Worm (Caenorhabditis elegans): Measurements from ENCODE around the gene arl-1.
A peak's percentile ranks its signal among the peaks of the same experiment; 100 is the strongest.

The arl-1 gene

DNA sequence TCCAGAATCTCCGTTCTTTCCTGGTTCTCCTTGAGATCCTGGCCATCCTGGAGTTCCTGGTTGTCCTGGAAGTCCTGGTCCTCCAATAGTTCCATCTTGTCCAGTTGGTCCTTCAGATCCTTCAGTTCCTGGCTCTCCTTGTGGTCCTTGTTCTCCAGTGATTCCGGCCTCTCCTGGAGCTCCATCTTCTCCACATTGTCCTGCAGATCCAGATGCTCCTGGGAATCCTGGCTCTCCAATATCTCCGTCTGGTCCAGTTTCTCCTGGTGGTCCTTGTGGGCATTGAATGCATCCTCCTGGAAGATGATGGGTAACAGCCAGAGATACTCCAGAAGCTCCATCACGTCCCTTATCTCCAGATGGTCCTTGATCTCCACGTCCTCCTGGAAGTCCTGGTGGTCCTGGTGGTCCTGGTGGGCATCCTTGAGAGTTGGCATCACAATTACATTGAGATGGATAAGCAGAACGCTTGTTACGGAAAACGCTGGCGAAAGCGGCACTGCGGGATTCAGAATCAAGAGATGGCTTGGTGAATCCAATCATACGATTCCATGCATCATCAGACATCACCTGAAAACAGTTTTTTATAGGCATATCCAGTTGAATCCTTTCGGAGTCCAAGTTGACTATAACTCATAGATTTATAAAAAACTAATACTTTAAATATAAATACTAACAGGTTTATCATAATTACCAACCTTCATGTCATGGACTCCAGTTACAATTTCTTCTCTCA lies 13.4 kb upstream of the arl-1 start (continued):
- TF ChIP-seq unc-130 (GFP tag; optimal IDR thresholded peaks at IDR 0.05) (no peak), F33H1.4 (GFP tag; IDR thresholded peaks at IDR 0.05) (no peak), zim-3 (tag; optimal IDR thresholded peaks at IDR 0.05) (no peak)

ce11 chrII:8569038-8569977 lies 12.5 kb upstream of the arl-1 start, which contains the start of the genes col-38 and rpl-5:
Gene col-38 (minus strand): TSS chrII:8569088.
Gene rpl-5 (plus strand): TSS chrII:8569927.
- no peak for TF ChIP-seq Y67H2A.10 (GFP tag; conservative IDR thresholded peaks at IDR 0.05)
- TF ChIP-seq madf-10 (tag; optimal IDR thresholded peaks at IDR 0.05) = peak; percentile 30
- TF ChIP-seq cebp-1 (GFP tag; IDR thresholded peaks at IDR 0.05) = peak; percentile 25; the same call in 1 of the 2 replicates
- TF ChIP-seq cebp-1 (tag; optimal IDR thresholded peaks at IDR 0.05) = peak; percentile 72
- no peak for TF ChIP-seq tbx-9 (tag; optimal IDR thresholded peaks at IDR 0.05; ENCODE audit: borderline replicate concordance)
- TF ChIP-seq F57A8.1 (GFP tag; optimal IDR thresholded peaks at IDR 0.05) = no peak
- TF ChIP-seq hmg-1.2 (GFP tag; IDR thresholded peaks at IDR 0.05) = peak; percentile 62
- TF ChIP-seq bed-2 (GFP tag; IDR thresholded peaks at IDR 0.05) = no peak
- TF ChIP-seq repo-1 (tag; optimal IDR thresholded peaks at IDR 0.05) = no peak
- no peak for TF ChIP-seq C17E4.6 (GFP tag; IDR thresholded peaks at IDR 0.05)
- TF ChIP-seq madf-8 (GFP tag; conservative IDR thresholded peaks at IDR 0.05) = peak; percentile 65
- TF ChIP-seq attf-5 (GFP tag; optimal IDR thresholded peaks at IDR 0.05) = peak; percentile 94
- peak; percentile 52 for TF ChIP-seq nhr-80 (tag; optimal IDR thresholded peaks at IDR 0.05)
- no peak for TF ChIP-seq nhr-120 (GFP tag; IDR thresholded peaks at IDR 0.05)
- no peak for TF ChIP-seq T26A5.8 (tag; optimal IDR thresholded peaks at IDR 0.05)
- peak; percentile 83 for TF ChIP-seq ceh-27 (GFP tag; optimal IDR thresholded peaks at IDR 0.05)
- TF ChIP-seq ceh-58 (GFP tag; IDR thresholded peaks at IDR 0.05) = no peak
- TF ChIP-seq lin-26 (GFP tag; IDR thresholded peaks at IDR 0.05) = no peak
- TF ChIP-seq mel-28 (tag; optimal IDR thresholded peaks at IDR 0.05; ENCODE audit: borderline replicate concordance) = no peak
- no peak for TF ChIP-seq let-526 (GFP tag; IDR thresholded peaks at IDR 0.05)
- TF ChIP-seq ccch-3 (GFP tag; optimal IDR thresholded peaks at IDR 0.05) = no peak
- no peak for TF ChIP-seq Y53F4B.3 (GFP tag; IDR thresholded peaks at IDR 0.05)
- TF ChIP-seq F49E8.2 (tag; optimal IDR thresholded peaks at IDR 0.05; ENCODE audit: insufficient read depth) = peak; percentile 68
- TF ChIP-seq madf-6 (GFP tag; IDR thresholded peaks at IDR 0.05) = peak; percentile 80
- peak; percentile 90 for TF ChIP-seq mcd-1 (GFP tag; IDR thresholded peaks at IDR 0.05)
- TF ChIP-seq nfyb-1 (GFP tag; IDR thresholded peaks at IDR 0.05) = 0 out of 2 replicates have a peak, but pooled peaks have one; percentile 59
- TF ChIP-seq C06A6.2 (GFP tag; conservative IDR thresholded peaks at IDR 0.05) = no peak
- TF ChIP-seq ztf-22 (GFP tag; optimal IDR thresholded peaks at IDR 0.05) = no peak
- no peak for TF ChIP-seq die-1 (tag; optimal IDR thresholded peaks at IDR 0.05)
- TF ChIP-seq nhr-90 (tag; optimal IDR thresholded peaks at IDR 0.05) = peak; percentile 31
- no peak for TF ChIP-seq lsy-27 (tag; optimal IDR thresholded peaks at IDR 0.05; ENCODE audit: borderline replicate concordance, insufficient read depth)
- TF ChIP-seq K12H6.12 (tag; optimal IDR thresholded peaks at IDR 0.05) = peak; percentile 64
- peak; percentile 56 for TF ChIP-seq lin-40 (tag; optimal IDR thresholded peaks at IDR 0.05)
- TF ChIP-seq gei-17 (GFP tag; optimal IDR thresholded peaks at IDR 0.05) = no peak
- no peak for TF ChIP-seq atf-7 (tag; optimal IDR thresholded peaks at IDR 0.05)
- no peak for TF ChIP-seq K11D2.4 (GFP tag; IDR thresholded peaks at IDR 0.05)
- peak; percentile 37 for TF ChIP-seq snpc-4 (GFP tag; optimal IDR thresholded peaks at IDR 0.05)
- peak; percentile 36 to 75 (median 56) for TF ChIP-seq snpc-4 (tag; optimal IDR thresholded peaks at IDR 0.05)
- TF ChIP-seq ztf-18 (tag; optimal IDR thresholded peaks at IDR 0.05) = peak; percentile 43
- TF ChIP-seq F33H1.4 (GFP tag; IDR thresholded peaks at IDR 0.05) = peak; percentile 79
- TF ChIP-seq egl-18 (GFP tag; IDR thresholded peaks at IDR 0.05) = no peak
- no peak for TF ChIP-seq B0261.1 (tag; optimal IDR thresholded peaks at IDR 0.05)

All from whole organism, young adult.